Fruit fly (Drosophila melanogaster): ENCODE results near the gene CG6497.

The CG6497 gene

DNA sequence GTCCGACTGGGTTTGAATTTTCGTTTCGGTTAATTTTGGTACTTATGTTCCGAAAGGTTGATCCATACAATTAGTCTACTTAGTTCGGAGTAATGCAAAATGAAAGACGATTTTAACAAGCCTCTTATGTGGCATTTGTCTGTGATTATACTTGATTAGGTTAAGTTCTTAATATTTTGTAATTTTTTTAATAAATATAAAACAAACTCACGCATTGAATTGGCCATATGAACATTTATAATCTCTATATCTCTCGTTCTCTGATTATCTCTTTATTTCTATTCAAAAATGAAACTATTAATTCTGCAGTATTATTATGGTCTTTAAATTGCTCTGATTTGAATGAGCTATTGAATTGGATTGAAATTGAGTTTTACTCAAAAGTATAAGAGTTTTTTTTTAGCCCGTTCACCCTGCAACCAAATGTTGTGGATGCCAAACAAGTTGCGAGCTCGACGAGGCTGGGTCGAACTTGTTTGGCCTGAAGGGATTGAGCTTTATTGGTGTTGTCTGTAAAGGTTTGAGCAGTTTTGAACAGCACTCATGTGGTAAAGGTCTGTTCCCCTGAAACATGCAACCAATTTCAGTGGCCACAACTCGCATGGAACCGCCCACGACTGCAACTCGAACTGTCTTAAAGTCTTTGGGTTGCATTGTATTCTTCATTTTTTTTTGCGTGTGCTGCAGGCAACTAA lies at the start of gene CG6497:
Gene CG6497 (minus strand): TSS at position 51 of the 695 bp plus-strand sequence.
- no peak for TF ChIP-seq noc (tag; optimal IDR thresholded peaks at IDR 0.05)

dm6 chr3L:17292205-17292604 lies 38.5 kb upstream of the CG6497 start:
- no peak for TF ChIP-seq noc (tag; optimal IDR thresholded peaks at IDR 0.05)

DNA sequence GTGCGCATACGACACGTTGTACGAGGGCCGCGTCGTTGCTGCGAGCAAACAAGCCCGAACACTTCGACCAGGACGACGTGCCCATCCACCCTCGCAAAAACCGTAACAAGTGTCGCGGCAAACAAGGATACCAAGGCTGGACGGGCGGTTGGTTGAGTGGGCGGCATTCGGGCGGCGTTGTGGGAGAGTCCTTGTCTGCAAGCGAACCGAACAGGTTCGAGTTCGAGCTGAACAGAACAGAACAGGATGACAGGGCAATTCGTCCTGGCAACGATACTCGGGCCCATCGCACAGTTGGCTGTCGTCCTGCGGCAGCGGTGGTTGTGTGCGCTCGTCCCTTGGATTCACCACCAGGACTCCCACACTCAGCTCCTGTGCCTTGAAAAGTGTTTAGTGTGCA lies 15.7 kb upstream of the CG6497 start:
- no peak for TF ChIP-seq noc (tag; optimal IDR thresholded peaks at IDR 0.05)

dm6 chr3L:17264116-17264515 lies 10.4 kb upstream of the CG6497 start, which contains the start of gene CG13723:
Gene CG13723, plus strand, starts transcription at chr3L:17264416.
- TF ChIP-seq noc (tag; optimal IDR thresholded peaks at IDR 0.05): no peak

dm6 chr3L:17257199-17257598 lies 3.5 kb upstream of the CG6497 start:
- TF ChIP-seq noc (tag; optimal IDR thresholded peaks at IDR 0.05): no peak

dm6 chr3L:17245594-17245993 lies 8.1 kb downstream of the CG6497 start:
- no peak for TF ChIP-seq noc (tag; optimal IDR thresholded peaks at IDR 0.05)

DNA sequence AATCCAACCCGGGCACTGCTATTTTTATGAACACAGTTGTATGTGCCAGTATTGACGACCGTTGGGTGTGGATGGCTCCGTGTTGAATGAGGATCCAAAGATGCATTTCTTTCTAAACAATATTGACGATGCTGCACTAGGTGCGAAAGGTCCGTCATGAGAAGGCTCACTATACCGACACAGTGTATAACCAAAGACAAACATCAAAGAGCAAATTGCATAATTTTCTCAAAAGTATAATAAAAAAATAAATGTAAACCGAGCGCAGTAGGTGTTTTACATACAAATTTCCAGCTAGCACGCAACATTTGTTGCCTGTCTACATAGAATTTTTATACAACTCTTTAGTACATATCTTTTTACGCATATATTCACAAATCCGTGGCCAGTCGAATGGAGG lies 10.6 kb downstream of the CG6497 start, which contains the start of gene CG7707:
Gene CG7707 (plus strand): TSS at position 301 of the 400 bp plus-strand sequence.
- no peak for TF ChIP-seq noc (tag; optimal IDR thresholded peaks at IDR 0.05)

DNA sequence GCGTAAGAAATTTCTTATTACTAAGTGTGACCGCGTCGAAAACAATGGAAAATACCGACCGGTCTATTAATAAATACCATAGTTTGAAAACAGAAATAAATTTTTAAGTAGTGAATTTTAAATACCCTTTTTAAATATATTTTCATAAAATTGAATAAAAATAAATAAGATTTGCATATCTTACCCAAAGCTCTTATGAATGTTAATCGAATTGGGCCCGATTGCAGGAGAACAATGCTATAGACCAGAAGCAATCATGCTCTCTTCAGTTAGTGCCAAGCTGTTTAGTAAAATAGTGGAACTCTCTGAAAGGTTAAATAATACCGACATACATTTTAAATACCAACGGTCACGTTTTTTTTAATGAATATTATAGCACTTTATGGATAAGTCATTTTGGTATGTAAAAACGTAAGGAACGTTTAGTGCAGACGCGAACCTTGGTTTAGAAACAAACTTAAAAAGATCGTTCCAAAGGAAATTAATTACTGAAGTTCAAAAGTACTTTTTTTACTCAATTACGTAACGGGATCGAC lies 11.6 kb downstream of the CG6497 start, which contains the start of gene Afg3l2:
Gene Afg3l2 (minus strand): TSS at position 51 of the 536 bp plus-strand sequence.
- TF ChIP-seq noc (tag; optimal IDR thresholded peaks at IDR 0.05): no peak

DNA sequence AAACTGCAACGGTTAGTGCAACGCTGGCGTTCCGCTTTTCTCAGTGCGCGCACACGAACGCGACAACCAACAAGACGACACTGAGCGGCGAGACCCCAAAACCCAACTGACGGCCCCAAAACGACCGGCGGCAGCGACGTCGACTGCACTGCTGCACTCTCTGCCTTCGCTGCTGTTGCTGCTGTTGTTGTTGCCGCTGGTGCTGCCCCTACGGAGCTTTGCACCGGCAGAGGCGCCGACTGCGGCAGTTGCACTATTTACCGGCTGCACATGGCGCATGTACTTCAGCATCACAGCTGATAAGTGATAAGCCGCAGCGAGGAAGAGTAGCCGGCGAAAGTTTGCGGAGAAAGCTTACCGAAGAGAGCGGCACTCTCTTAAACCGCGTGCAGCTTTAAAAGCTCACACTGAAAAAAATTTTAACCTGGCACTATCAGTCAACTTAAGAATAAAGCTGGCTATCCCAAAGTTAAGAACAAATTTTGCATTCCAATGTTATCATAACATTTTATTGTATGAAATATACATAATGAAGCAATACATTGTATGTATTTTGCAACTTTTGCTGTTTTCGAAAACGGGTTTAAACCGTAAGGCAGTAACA lies 15.5 kb downstream of the CG6497 start, which contains the start of gene Rbp6:
Gene Rbp6 (minus strand): TSS at position 84 of the 604 bp plus-strand sequence.
- no peak for TF ChIP-seq noc (tag; optimal IDR thresholded peaks at IDR 0.05)

DNA sequence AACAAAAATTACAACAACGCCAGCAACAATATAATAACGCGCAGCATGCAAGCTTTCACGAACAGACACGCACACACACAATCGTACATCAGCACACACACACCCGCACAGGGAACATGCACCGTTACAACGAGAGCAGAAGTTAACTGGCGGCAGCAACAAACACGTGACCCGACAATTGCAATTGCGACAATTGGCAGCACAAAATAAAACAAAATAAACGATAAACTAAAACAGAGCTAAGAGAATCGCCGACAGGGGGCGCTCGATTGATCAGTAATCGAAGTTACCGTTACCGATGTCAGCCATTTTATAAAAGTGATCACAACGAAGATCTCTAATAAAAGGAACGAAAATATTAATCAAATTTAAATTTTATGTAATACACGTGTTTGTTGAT lies 16.7 kb downstream of the CG6497 start:
- TF ChIP-seq noc (tag; optimal IDR thresholded peaks at IDR 0.05): no peak

DNA sequence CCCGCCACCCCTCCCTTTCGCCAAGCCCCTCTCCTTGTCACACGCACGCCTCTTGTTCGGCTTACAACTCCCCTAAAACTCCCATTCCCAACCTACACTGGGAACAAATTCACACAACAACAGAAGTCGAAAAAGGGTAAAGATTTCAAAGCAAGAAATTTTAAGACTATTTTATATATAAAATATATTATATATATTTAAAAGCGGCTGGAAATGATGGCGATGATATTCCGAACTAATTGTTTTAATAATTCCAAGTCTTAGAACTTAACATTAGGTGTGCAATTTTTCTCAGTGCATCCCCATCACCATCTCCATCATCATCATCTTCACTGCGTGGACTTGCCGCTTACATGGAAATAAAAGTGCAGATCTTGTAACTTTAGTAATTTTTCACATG lies 27.4 kb downstream of the CG6497 start:
- TF ChIP-seq noc (tag; optimal IDR thresholded peaks at IDR 0.05): no peak

DNA sequence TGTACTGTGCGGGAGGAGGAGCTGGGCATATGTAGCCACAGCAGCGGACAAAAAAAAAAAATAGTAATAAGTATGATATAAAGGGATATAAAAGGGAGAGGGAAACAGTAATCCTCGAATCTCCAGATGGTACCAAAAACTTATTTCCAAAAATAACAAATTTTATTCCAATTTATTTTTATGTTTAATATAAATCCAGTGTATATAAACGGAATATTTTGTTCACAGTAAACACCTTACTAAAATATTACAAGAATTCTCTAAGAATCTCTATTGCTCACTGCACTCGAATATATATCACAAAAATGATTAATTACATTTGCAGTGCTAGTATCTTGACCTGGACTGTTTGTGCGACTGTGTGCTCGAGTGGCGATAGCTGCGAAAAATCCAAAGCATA lies 34.4 kb downstream of the CG6497 start:
- no peak for TF ChIP-seq noc (tag; optimal IDR thresholded peaks at IDR 0.05)

DNA sequence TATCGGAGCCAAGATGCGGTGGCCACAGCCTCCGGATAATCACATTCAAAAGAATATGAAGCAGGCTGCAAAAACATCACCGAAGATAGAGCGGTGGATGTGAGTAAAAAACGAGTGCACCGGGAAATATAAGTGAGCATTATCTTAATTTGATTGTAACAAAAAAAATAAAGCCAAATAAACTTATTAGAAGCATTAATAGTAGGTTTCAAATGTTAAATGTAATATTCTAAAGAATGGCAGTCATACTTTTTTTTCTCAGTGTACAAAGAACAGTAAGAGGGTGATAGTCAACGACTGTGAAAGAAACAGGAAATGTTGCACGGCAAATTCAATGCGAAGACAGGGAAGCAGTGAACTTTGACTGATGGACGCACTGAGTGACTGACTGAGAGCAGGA lies 37.5 kb downstream of the CG6497 start:
- TF ChIP-seq noc (tag; optimal IDR thresholded peaks at IDR 0.05): no peak

- no peak for TF ChIP-seq noc (tag; optimal IDR thresholded peaks at IDR 0.05)
Observed at dm6 chr3L:17211568-17211967, 42.2 kb downstream of the CG6497 start.

dm6 chr3L:17209402-17209801 lies 44.3 kb downstream of the CG6497 start:
- no peak for TF ChIP-seq noc (tag; optimal IDR thresholded peaks at IDR 0.05)

dm6 chr3L:17208601-17209000 lies 45.1 kb downstream of the CG6497 start:
- no peak for TF ChIP-seq noc (tag; optimal IDR thresholded peaks at IDR 0.05)
